Worm (Caenorhabditis elegans) whole organism, late embryonic: ENCODE results near the gene txt-12.

Experiments used
- C38D4.7 ChIP-seq: fragments of 200-800 bp; sonication (Bioruptor generic); optimal IDR thresholded peaks from 2 replicates; lab custom pipeline; 2018; ENCODE audit warnings: mild to moderate bottlenecking, missing genetic modification characterization, moderate library complexity, missing compliant biosample characterization
- K02D7.2 ChIP-seq: sonication (generic microtip); optimal IDR thresholded peaks from 2 replicates; lab custom pipeline; 2017; ENCODE audit warnings: mild to moderate bottlenecking, missing genetic modification characterization, missing compliant biosample characterization
- K09A11.1 ChIP-seq: sonication (generic microtip); optimal IDR thresholded peaks from 2 replicates; lab custom pipeline; 2017; ENCODE audit warnings: antibody characterized with exemption, mild to moderate bottlenecking, missing genetic modification characterization, missing compliant biosample characterization; ENCODE audit not compliant: insufficient read depth
- ceh-14 ChIP-seq: sonication (generic microtip); optimal IDR thresholded peaks from 2 replicates; lab custom pipeline; 2016; ENCODE audit warnings: missing genotype, missing genetic modification characterization, missing compliant biosample characterization
- ceh-2 ChIP-seq: sonication (generic microtip); optimal IDR thresholded peaks from 2 replicates; lab custom pipeline; 2016; ENCODE audit warnings: missing genotype, missing genetic modification characterization, missing compliant biosample characterization
- ceh-22 ChIP-seq: sonication (generic microtip); optimal IDR thresholded peaks from 2 replicates; lab custom pipeline; 2017; ENCODE audit warnings: missing biosample characterization, missing genetic modification characterization
- ceh-31 ChIP-seq: sonication (generic microtip); optimal IDR thresholded peaks from 2 replicates; lab custom pipeline; 2016; ENCODE audit warnings: missing genetic modification characterization, missing compliant biosample characterization
- ceh-34 ChIP-seq: sonication (generic microtip); optimal IDR thresholded peaks from 2 replicates; lab custom pipeline; 2016; ENCODE audit warnings: mild to moderate bottlenecking, missing genetic modification characterization, missing compliant biosample characterization
- ceh-45 ChIP-seq: fragments of 200-800 bp; sonication (Bioruptor generic); IDR thresholded peaks from 2 replicates; pipeline ENCODE4 v1.3.6; 2022; ENCODE audit warnings: missing genetic modification reagents, missing genetic modification characterization, missing compliant biosample characterization
- ceh-48 ChIP-seq: sonication (generic microtip); optimal IDR thresholded peaks from 2 replicates; lab custom pipeline; 2016; ENCODE audit warnings: missing genetic modification characterization, inconsistent platforms, missing compliant biosample characterization
- ceh-6 ChIP-seq: fragments of 200-800 bp; sonication (Bioruptor generic); optimal IDR thresholded peaks from 2 replicates; lab custom pipeline; 2018; ENCODE audit warnings: mild to moderate bottlenecking, missing genetic modification characterization, missing compliant biosample characterization
- ceh-9 ChIP-seq: sonication (generic microtip); optimal IDR thresholded peaks from 2 replicates; lab custom pipeline; 2016; ENCODE audit warnings: mild to moderate bottlenecking, missing genetic modification characterization, inconsistent platforms, missing compliant biosample characterization
- che-1 ChIP-seq: sonication (generic microtip); optimal IDR thresholded peaks from 2 replicates; lab custom pipeline; 2016; ENCODE audit warnings: mild to moderate bottlenecking, missing genetic modification characterization, missing compliant biosample characterization
- dmd-4 ChIP-seq: sonication (generic microtip); optimal IDR thresholded peaks from 2 replicates; lab custom pipeline; 2016; ENCODE audit warnings: borderline replicate concordance, missing genetic modification characterization, missing compliant biosample characterization
- dve-1 ChIP-seq: sonication (generic microtip); optimal IDR thresholded peaks from 2 replicates; lab custom pipeline; 2017; ENCODE audit warnings: antibody characterized with exemption, mild to moderate bottlenecking, missing genetic modification characterization, missing compliant biosample characterization
- elt-4 ChIP-seq: sonication (generic microtip); optimal IDR thresholded peaks from 2 replicates; lab custom pipeline; 2016; ENCODE audit warnings: missing genetic modification characterization, missing compliant biosample characterization
- ets-4 ChIP-seq: sonication (generic microtip); optimal IDR thresholded peaks from 2 replicates; lab custom pipeline; 2016; ENCODE audit warnings: missing genetic modification characterization, missing compliant biosample characterization
- fkh-10 ChIP-seq: fragments of 150-350 bp; optimal IDR thresholded peaks from 2 replicates; lab custom pipeline; 2014; ENCODE audit warnings: missing biosample characterization, missing genetic modification reagents, missing genetic modification characterization
- fkh-6 ChIP-seq: sonication (generic microtip); optimal IDR thresholded peaks from 2 replicates; lab custom pipeline; 2016; ENCODE audit warnings: missing genetic modification characterization, missing compliant biosample characterization
- hlh-15 ChIP-seq: sonication (generic microtip); optimal IDR thresholded peaks from 2 replicates; lab custom pipeline; 2016; ENCODE audit warnings: missing genetic modification characterization, missing compliant biosample characterization
- hlh-30 ChIP-seq: sonication (generic microtip); optimal IDR thresholded peaks from 2 replicates; lab custom pipeline; 2017; ENCODE audit warnings: antibody characterized with exemption, missing genetic modification characterization, missing compliant biosample characterization; ENCODE audit not compliant: insufficient read depth
- hlh-6 ChIP-seq: sonication (generic microtip); optimal IDR thresholded peaks from 2 replicates; lab custom pipeline; 2016; ENCODE audit warnings: missing genotype, missing genetic modification characterization, missing compliant biosample characterization
- mec-3 ChIP-seq: sonication (generic microtip); optimal IDR thresholded peaks from 2 replicates; lab custom pipeline; 2016; ENCODE audit warnings: borderline replicate concordance, missing genetic modification characterization, missing compliant biosample characterization
- nfya-1 ChIP-seq: sonication (generic microtip); optimal IDR thresholded peaks from 2 replicates; lab custom pipeline; 2017; ENCODE audit warnings: missing genetic modification characterization, mild to moderate bottlenecking, missing compliant biosample characterization, antibody characterized with exemption, moderate library complexity
- nhr-11 ChIP-seq: fragments of 150-350 bp; optimal IDR thresholded peaks from 2 replicates; lab custom pipeline; 2014; ENCODE audit warnings: missing biosample characterization, missing genetic modification characterization
- nhr-232 ChIP-seq: sonication (generic microtip); optimal IDR thresholded peaks from 2 replicates; lab custom pipeline; 2016; ENCODE audit warnings: missing genetic modification characterization, missing compliant biosample characterization
- npax-4 ChIP-seq: sonication (generic microtip); optimal IDR thresholded peaks from 2 replicates; lab custom pipeline; 2016; ENCODE audit warnings: missing genetic modification characterization, missing compliant biosample characterization
- odd-2 ChIP-seq: sonication (generic microtip); optimal IDR thresholded peaks from 2 replicates; lab custom pipeline; 2017; ENCODE audit warnings: antibody characterized with exemption, mild to moderate bottlenecking, missing genetic modification characterization, missing compliant biosample characterization
- pax-1 ChIP-seq: fragments of 150-350 bp; optimal IDR thresholded peaks from 2 replicates; lab custom pipeline; 2014; ENCODE audit warnings: missing biosample characterization, missing genetic modification characterization
- pha-4 ChIP-seq: fragments of 150-350 bp; optimal IDR thresholded peaks from 2 replicates; lab custom pipeline; 2018; ENCODE audit warnings: missing biosample characterization, missing genetic modification reagents, missing genetic modification characterization
- ref-2 ChIP-seq: sonication (generic microtip); optimal IDR thresholded peaks from 2 replicates; lab custom pipeline; 2016; ENCODE audit warnings: missing genetic modification characterization, missing compliant biosample characterization
- rnt-1 ChIP-seq: sonication (generic microtip); optimal IDR thresholded peaks from 2 replicates; lab custom pipeline; 2016; ENCODE audit warnings: missing genetic modification characterization, missing compliant biosample characterization
- sdc-2 ChIP-seq: sonication (generic microtip); optimal IDR thresholded peaks from 2 replicates; lab custom pipeline; 2016; ENCODE audit warnings: missing genotype, missing genetic modification characterization, missing compliant biosample characterization
- sox-2 ChIP-seq: fragments of 200-800 bp; sonication (Bioruptor generic); IDR thresholded peaks from 2 replicates; pipeline ENCODE4 v1.3.6; 2022; ENCODE audit warnings: missing genetic modification reagents, missing genetic modification characterization, missing compliant biosample characterization
- sox-4 ChIP-seq: sonication (generic microtip); optimal IDR thresholded peaks from 2 replicates; lab custom pipeline; 2017; ENCODE audit warnings: mild to moderate bottlenecking, missing genetic modification characterization, inconsistent platforms, missing compliant biosample characterization
- syd-9 ChIP-seq: sonication (generic microtip); optimal IDR thresholded peaks from 2 replicates; lab custom pipeline; 2016; ENCODE audit warnings: mild to moderate bottlenecking, missing genetic modification characterization, moderate library complexity, missing compliant biosample characterization
- tbx-7 ChIP-seq: sonication (generic microtip); optimal IDR thresholded peaks from 2 replicates; lab custom pipeline; 2016; ENCODE audit warnings: missing genotype, missing genetic modification characterization, missing compliant biosample characterization
- ttx-3 ChIP-seq: sonication (generic microtip); optimal IDR thresholded peaks from 2 replicates; lab custom pipeline; 2016; ENCODE audit warnings: missing genetic modification reagents, missing genetic modification characterization, missing compliant biosample characterization
- unc-42 ChIP-seq: sonication (generic microtip); optimal IDR thresholded peaks from 2 replicates; lab custom pipeline; 2016; ENCODE audit warnings: missing genotype, missing genetic modification characterization, missing compliant biosample characterization
- unc-86 ChIP-seq: sonication (generic microtip); optimal IDR thresholded peaks from 2 replicates; lab custom pipeline; 2016; ENCODE audit warnings: missing genetic modification characterization, missing compliant biosample characterization
- zip-5 ChIP-seq: sonication (generic microtip); optimal IDR thresholded peaks from 2 replicates; lab custom pipeline; 2016; ENCODE audit warnings: missing genetic modification characterization, missing compliant biosample characterization
- ztf-16 ChIP-seq: sonication (generic microtip); optimal IDR thresholded peaks from 2 replicates; lab custom pipeline; 2017; ENCODE audit warnings: missing genetic modification characterization, missing compliant biosample characterization

Gene txt-12

DNA sequence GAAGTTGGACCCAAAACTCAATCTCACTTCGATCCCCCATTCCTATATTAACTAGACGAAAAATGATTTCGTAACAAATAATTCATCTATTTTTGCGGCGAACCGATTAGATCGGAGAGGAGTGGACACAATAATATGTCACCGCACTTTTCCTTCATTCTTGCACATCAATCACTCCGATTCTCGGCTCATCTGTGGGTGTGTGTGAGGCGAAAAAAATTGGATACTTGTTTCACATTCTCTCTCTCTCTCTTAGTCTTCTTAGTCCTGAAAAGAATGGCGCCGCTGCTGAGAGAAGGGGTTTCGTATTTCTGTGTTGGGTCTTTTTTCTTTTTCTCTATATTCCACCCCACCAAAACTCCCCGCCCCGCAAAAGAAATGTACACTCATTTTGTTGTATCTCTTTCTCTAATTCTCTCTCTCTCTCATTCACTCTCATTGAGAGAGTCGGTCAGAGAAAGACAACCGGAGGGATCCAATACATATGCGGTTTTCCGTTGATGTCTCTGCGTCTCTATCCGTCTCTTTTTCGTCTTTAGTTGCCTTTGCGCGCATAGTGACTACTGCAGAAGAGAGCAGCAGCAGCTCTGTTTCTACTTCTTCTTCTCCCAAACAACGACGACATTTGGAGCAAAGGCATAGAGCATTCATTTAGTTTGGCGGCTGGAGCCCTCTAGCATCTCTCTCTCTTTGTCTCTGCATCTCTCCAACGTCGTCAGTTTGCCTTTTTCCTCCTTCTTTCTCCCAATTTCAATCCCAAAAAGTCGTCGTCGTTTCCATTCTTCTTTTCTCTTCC is 21.6 kb upstream of the txt-12 start, which contains the start of gene unc-76 (continued):
- TF ChIP-seq hlh-15 (no peak), ceh-6 (GFP tag; lab: Kevin White, UChicago) (no peak), K02D7.2 (no peak), rnt-1 (tag; lab: Kevin White, UChicago) (peak; percentile 89), pax-1 (tag; lab: Kevin White, UChicago) (peak; percentile 58), nhr-232 (tag; lab: Kevin White, UChicago) (no peak), K09A11.1 (peak; percentile 3), unc-86 (tag; lab: Kevin White, UChicago) (peak; percentile 18), ceh-31 (tag; lab: Kevin White, UChicago) (peak; percentile 92), ceh-2 (tag; lab: Kevin White, UChicago) (peak; percentile 60), tbx-7 (no peak), fkh-10 (GFP tag; lab: Kevin White, UChicago) (no peak), sdc-2 (no peak), hlh-30 (tag; lab: Kevin White, UChicago) (peak; percentile 28), C38D4.7 (no peak), sox-4 (tag; lab: Kevin White, UChicago) (no peak), che-1 (tag; lab: Kevin White, UChicago) (no peak), ceh-34 (peak; percentile 98), ceh-14 (tag; lab: Kevin White, UChicago) (peak; percentile 74), ztf-16 (tag; lab: Kevin White, UChicago) (no peak), ttx-3 (no peak), fkh-6 (tag; lab: Kevin White, UChicago) (peak; percentile 6), ceh-45 (no peak), mec-3 (tag; lab: Kevin White, UChicago) (no peak), ets-4 (no peak), dve-1 (tag; lab: Kevin White, UChicago) (peak; percentile 92), zip-5 (tag; lab: Kevin White, UChicago) (no peak), dmd-4 (no peak), sox-2 (GFP tag; lab: Robert Waterston, UW) (peak; percentile 28; the same call in 1 of the 2 replicates), ceh-22 (tag; lab: Kevin White, UChicago) (no peak), ceh-48 (tag; lab: Kevin White, UChicago) (peak; percentile 52), nfya-1 (tag; lab: Kevin White, UChicago) (peak; percentile 89), nhr-11 (tag; lab: Kevin White, UChicago) (no peak), unc-42 (tag; lab: Kevin White, UChicago) (peak; percentile 90), npax-4 (tag; lab: Kevin White, UChicago) (no peak), elt-4 (tag; lab: Kevin White, UChicago) (no peak), syd-9 (peak; percentile 24), ref-2 (peak; percentile 55)

DNA sequence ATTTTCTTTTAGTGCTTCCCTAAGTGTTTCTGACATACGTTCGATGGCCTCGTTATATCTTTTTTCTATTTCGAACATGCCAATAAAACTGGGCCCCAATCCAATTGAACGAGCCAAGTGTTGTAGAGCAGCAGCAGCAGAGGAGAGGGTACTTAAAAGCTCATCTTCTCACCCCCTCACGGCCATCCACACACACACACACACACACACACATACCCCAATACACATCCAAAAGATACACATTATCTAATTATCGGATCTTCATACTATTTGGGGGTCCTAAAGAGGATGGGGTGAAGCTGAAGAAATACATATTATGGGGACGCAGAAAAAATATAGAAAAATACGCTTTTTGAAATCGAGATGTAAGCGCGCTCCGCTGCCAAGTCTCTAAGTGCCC is 20.0 kb upstream of the txt-12 start:
- TF ChIP-seq ceh-48 (tag; lab: Kevin White, UChicago) (peak; percentile 39), ztf-16 (tag; lab: Kevin White, UChicago) (no peak), unc-42 (tag; lab: Kevin White, UChicago) (peak; percentile 91), ceh-31 (tag; lab: Kevin White, UChicago) (peak; percentile 13), odd-2 (tag; lab: Kevin White, UChicago) (no peak)
- TF ChIP-seq, all 69 proteins: peak for 3

DNA sequence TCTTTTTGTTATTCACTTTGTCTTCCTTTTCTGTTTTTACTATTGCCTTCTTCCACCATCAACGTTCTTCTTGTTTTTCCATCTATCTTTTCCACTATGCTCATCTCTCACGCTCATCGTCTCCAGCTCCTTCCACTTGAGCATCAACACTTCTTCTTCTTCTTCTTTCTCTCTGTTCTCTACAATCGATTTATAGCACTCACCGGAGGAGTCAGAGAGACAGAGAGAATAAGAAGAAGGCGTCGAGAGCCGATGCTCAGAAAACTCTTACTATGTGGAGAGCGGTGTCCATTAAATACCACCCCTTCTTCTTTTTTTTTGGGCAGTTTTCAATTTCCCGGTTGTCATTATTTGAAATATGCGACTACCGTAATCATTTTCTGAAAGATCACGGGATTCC is 17.9 kb upstream of the txt-12 start:
- TF ChIP-seq hlh-6 (tag; lab: Kevin White, UChicago) (no peak), ceh-9 (tag; lab: Kevin White, UChicago) (no peak), ceh-48 (tag; lab: Kevin White, UChicago) (peak; percentile 58), unc-42 (tag; lab: Kevin White, UChicago) (peak; percentile 29), dve-1 (tag; lab: Kevin White, UChicago) (no peak), ceh-31 (tag; lab: Kevin White, UChicago) (peak; percentile 47), pha-4 (tag; lab: Kevin White, UChicago) (no peak), K02D7.2 (no peak)
